Worm (Caenorhabditis elegans) whole organism, early embryonic: Measurements from ENCODE around the gene tag-151.

Source experiments
- B0310.2 ChIP-seq: sonication (generic microtip); optimal IDR thresholded peaks from 2 replicates; lab custom pipeline; 2016; ENCODE audit warnings: mild to moderate bottlenecking, missing genetic modification characterization, missing compliant biosample characterization
- F13C5.2 ChIP-seq: sonication (generic microtip); optimal IDR thresholded peaks from 2 replicates; lab custom pipeline; 2017; ENCODE audit warnings: mild to moderate bottlenecking, missing genetic modification characterization, inconsistent platforms, missing compliant biosample characterization
- aly-1 ChIP-seq: sonication (generic microtip); optimal IDR thresholded peaks from 2 replicates; lab custom pipeline; 2016; ENCODE audit warnings: missing genetic modification characterization, missing compliant biosample characterization
- ama-1 ChIP-seq: fragments of 150-350 bp; optimal IDR thresholded peaks from 2 replicates; lab custom pipeline; 2014
- ceh-13 ChIP-seq: fragments of 200-800 bp; sonication (Bioruptor generic); optimal IDR thresholded peaks from 2 replicates; lab custom pipeline; 2018; ENCODE audit warnings: mild to moderate bottlenecking, missing genetic modification characterization, missing compliant biosample characterization
- ceh-36 ChIP-seq: sonication (generic microtip); optimal IDR thresholded peaks from 2 replicates; lab custom pipeline; 2016; ENCODE audit warnings: missing genetic modification characterization, inconsistent platforms, missing compliant biosample characterization
- ets-7 ChIP-seq: sonication (generic microtip); optimal IDR thresholded peaks from 2 replicates; lab custom pipeline; 2016; ENCODE audit warnings: missing genotype, missing genetic modification characterization, missing compliant biosample characterization
- flt-1 ChIP-seq: fragments of 200-800 bp; sonication (Bioruptor generic); IDR thresholded peaks from 2 replicates; pipeline ENCODE4 v1.3.6; 2022; ENCODE audit warnings: missing genetic modification characterization, missing compliant biosample characterization
- hmbx-1 ChIP-seq: sonication (generic microtip); optimal IDR thresholded peaks from 2 replicates; lab custom pipeline; 2016; ENCODE audit warnings: mild to moderate bottlenecking, missing genetic modification characterization, missing compliant biosample characterization
- hmg-4 ChIP-seq: fragments of 200-800 bp; sonication (Bioruptor generic); optimal IDR thresholded peaks from 2 replicates; lab custom pipeline; 2018; ENCODE audit warnings: mild to moderate bottlenecking, missing genetic modification characterization, missing compliant biosample characterization
- hnd-1 ChIP-seq: sonication (generic microtip); optimal IDR thresholded peaks from 2 replicates; lab custom pipeline; 2016; ENCODE audit warnings: missing genetic modification characterization, missing compliant biosample characterization
- pes-1 ChIP-seq: fragments of 200-800 bp; sonication (Bioruptor generic); IDR thresholded peaks from 2 replicates; pipeline ENCODE4 v1.3.6; 2022; ENCODE audit warnings: missing genetic modification reagents, missing genetic modification characterization, missing compliant biosample characterization
- scrt-1 ChIP-seq: fragments of 200-800 bp; sonication (Bioruptor generic); IDR thresholded peaks from 2 replicates; pipeline ENCODE4 v1.3.6; 2022; ENCODE audit warnings: missing genetic modification characterization, missing compliant biosample characterization
- sea-1 ChIP-seq: fragments of 200-800 bp; sonication (Bioruptor generic); conservative IDR thresholded peaks from 2 replicates; pipeline ENCODE4 v1.3.6; 2022; ENCODE audit warnings: missing genetic modification characterization, missing compliant biosample characterization
- tbx-11 ChIP-seq: fragments of 200-800 bp; sonication (Bioruptor generic); IDR thresholded peaks from 2 replicates; pipeline ENCODE4 v1.3.6; 2022; ENCODE audit warnings: missing genetic modification characterization, missing compliant biosample characterization
- tbx-37 ChIP-seq: fragments of 200-800 bp; sonication (Bioruptor generic); conservative IDR thresholded peaks from 2 replicates; pipeline ENCODE4 v1.3.6; 2022; ENCODE audit warnings: missing genetic modification reagents, missing genetic modification characterization, missing compliant biosample characterization
- tra-4 ChIP-seq: sonication (generic microtip); optimal IDR thresholded peaks from 2 replicates; lab custom pipeline; 2017; ENCODE audit warnings: missing genetic modification characterization, missing compliant biosample characterization

Gene tag-151

ce11 chrII:4710120-4710519 is at the start of gene tag-151:
tag-151 (plus strand) TSS chrII:4710277.
- TF ChIP-seq flt-1, result no peak
- no peak for TF ChIP-seq F13C5.2 (tag; lab: Kevin White, UChicago)
- TF ChIP-seq scrt-1 (GFP tag; lab: Robert Waterston, UW), result no peak
- TF ChIP-seq B0310.2 (tag; lab: Kevin White, UChicago), result no peak
- TF ChIP-seq aly-1 (tag; lab: Kevin White, UChicago), result no peak
- no peak for TF ChIP-seq hnd-1
- TF ChIP-seq tbx-11 (GFP tag; lab: Robert Waterston, UW), result no peak
- TF ChIP-seq sea-1 (GFP tag; lab: Robert Waterston, UW), result no peak
- TF ChIP-seq tbx-37 (GFP tag; lab: Robert Waterston, UW), result no peak
- no peak for TF ChIP-seq ets-7 (tag; lab: Kevin White, UChicago)
- TF ChIP-seq hmg-4 (GFP tag; lab: Kevin White, UChicago), result no peak

ce11 chrII:4661278-4661677 is 48.8 kb upstream of the tag-151 start, which contains the start of gene T05A7.13:
T05A7.13 (minus strand) TSS chrII:4661378.
- TF ChIP-seq aly-1 (tag; lab: Kevin White, UChicago) (no peak), tra-4 (tag; lab: Kevin White, UChicago) (no peak), ceh-36 (tag; lab: Kevin White, UChicago) (no peak), ama-1 (lab: Kevin White, UChicago) (no peak), tbx-37 (GFP tag; lab: Robert Waterston, UW) (no peak), B0310.2 (tag; lab: Kevin White, UChicago) (no peak), pes-1 (GFP tag; lab: Robert Waterston, UW) (no peak), hmbx-1 (tag; lab: Kevin White, UChicago) (no peak), scrt-1 (GFP tag; lab: Robert Waterston, UW) (no peak), sea-1 (GFP tag; lab: Robert Waterston, UW) (no peak), tbx-11 (GFP tag; lab: Robert Waterston, UW) (no peak), ets-7 (tag; lab: Kevin White, UChicago) (no peak), hmg-4 (GFP tag; lab: Kevin White, UChicago) (no peak)

ce11 chrII:4663186-4663585 is 46.9 kb upstream of the tag-151 start, which contains the start of gene T05A7.12:
T05A7.12 (minus strand) TSS chrII:4663286.
- no peak for TF ChIP-seq pes-1 (GFP tag; lab: Robert Waterston, UW)
- no peak for TF ChIP-seq B0310.2 (tag; lab: Kevin White, UChicago)
- no peak for TF ChIP-seq tbx-37 (GFP tag; lab: Robert Waterston, UW)
- no peak for TF ChIP-seq tbx-11 (GFP tag; lab: Robert Waterston, UW)
- no peak for TF ChIP-seq sea-1 (GFP tag; lab: Robert Waterston, UW)
- TF ChIP-seq ceh-13 (GFP tag; lab: Kevin White, UChicago), result no peak
- no peak for TF ChIP-seq ama-1 (lab: Kevin White, UChicago)
- TF ChIP-seq ceh-36 (tag; lab: Kevin White, UChicago), result no peak
- no peak for TF ChIP-seq ets-7 (tag; lab: Kevin White, UChicago)
- no peak for TF ChIP-seq flt-1
- TF ChIP-seq hnd-1, result no peak
- no peak for TF ChIP-seq scrt-1 (GFP tag; lab: Robert Waterston, UW)
- no peak for TF ChIP-seq aly-1 (tag; lab: Kevin White, UChicago)
- no peak for TF ChIP-seq hmg-4 (GFP tag; lab: Kevin White, UChicago)

- TF ChIP-seq hmg-4 (GFP tag; lab: Kevin White, UChicago) (no peak), F13C5.2 (tag; lab: Kevin White, UChicago) (no peak), pes-1 (GFP tag; lab: Robert Waterston, UW) (no peak), ama-1 (lab: Kevin White, UChicago) (no peak), tbx-11 (GFP tag; lab: Robert Waterston, UW) (no peak), ets-7 (tag; lab: Kevin White, UChicago) (no peak), tbx-37 (GFP tag; lab: Robert Waterston, UW) (no peak), tra-4 (tag; lab: Kevin White, UChicago) (no peak), hmbx-1 (tag; lab: Kevin White, UChicago) (no peak), ceh-36 (tag; lab: Kevin White, UChicago) (no peak), hnd-1 (no peak), ceh-13 (GFP tag; lab: Kevin White, UChicago) (no peak), aly-1 (tag; lab: Kevin White, UChicago) (no peak), scrt-1 (GFP tag; lab: Robert Waterston, UW) (no peak), B0310.2 (tag; lab: Kevin White, UChicago) (no peak), sea-1 (GFP tag; lab: Robert Waterston, UW) (no peak), flt-1 (no peak)
Observed at ce11 chrII:4665359-4665758, 44.7 kb upstream of the tag-151 start, which contains the start of gene T05A7.11. T05A7.11 (minus strand) TSS chrII:4665459.

- no peak for TF ChIP-seq ceh-36 (tag; lab: Kevin White, UChicago)
- no peak for TF ChIP-seq tbx-11 (GFP tag; lab: Robert Waterston, UW)
- no peak for TF ChIP-seq scrt-1 (GFP tag; lab: Robert Waterston, UW)
- no peak for TF ChIP-seq tbx-37 (GFP tag; lab: Robert Waterston, UW)
Observed at ce11 chrII:4667572-4667971, 42.5 kb upstream of the tag-151 start, which contains the start of gene fut-5. fut-5 (minus strand) TSS chrII:4667672.

- TF ChIP-seq B0310.2 (tag; lab: Kevin White, UChicago) (no peak), hmg-4 (GFP tag; lab: Kevin White, UChicago) (no peak), sea-1 (GFP tag; lab: Robert Waterston, UW) (no peak), flt-1 (no peak), hmbx-1 (tag; lab: Kevin White, UChicago) (no peak), hnd-1 (no peak)
Observed at ce11 chrII:4671692-4672091, 38.4 kb upstream of the tag-151 start, which contains the start of gene T05A7.6. T05A7.6 (minus strand) TSS chrII:4671792.

ce11 chrII:4672584-4673110 is 37.4 kb upstream of the tag-151 start, which contains the start of the genes clec-140 and hmg-11:
clec-140 (plus strand) TSS chrII:4673060.
hmg-11 (plus strand) TSS chrII:4673085.
- TF ChIP-seq F13C5.2 (tag; lab: Kevin White, UChicago), result peak; percentile 49
- TF ChIP-seq ceh-36 (tag; lab: Kevin White, UChicago), result no peak
- peak; percentile 25 for TF ChIP-seq hmg-4 (GFP tag; lab: Kevin White, UChicago)
